Fruit fly (Drosophila melanogaster) whole organism, embryonic: ENCODE results near the gene CG43675.

Source experiments
- Blimp-1 ChIP-seq: fragments of 200-800 bp; sonication (Bioruptor generic); optimal IDR thresholded peaks from 3 replicates; lab custom pipeline; 2018; ENCODE audit warnings: missing biosample characterization, missing genetic modification characterization, mild to moderate bottlenecking, moderate library complexity, missing genetic modification reagents
- CG10209 ChIP-seq: fragments of 200-800 bp; sonication (Bioruptor generic); optimal IDR thresholded peaks from 3 replicates; lab custom pipeline; 2017; ENCODE audit warnings: missing biosample characterization, mild to moderate bottlenecking, missing genetic modification characterization, missing genetic modification reagents
- CG10274 ChIP-seq: fragments of 200-800 bp; sonication (Bioruptor generic); optimal IDR thresholded peaks from 3 replicates; lab custom pipeline; 2017; ENCODE audit warnings: missing biosample characterization, mild to moderate bottlenecking, missing genetic modification characterization
- CG10321 ChIP-seq: fragments of 200-800 bp; sonication (Bioruptor generic); IDR thresholded peaks from 2 replicates; pipeline ENCODE4 v1.3.6; 2022; ENCODE audit warnings: missing biosample characterization, missing genetic modification characterization
- CG10366 ChIP-seq: fragments of 200-800 bp; sonication (Bioruptor generic); IDR thresholded peaks from 2 replicates; pipeline ENCODE4 v1.3.6; 2022; ENCODE audit warnings: missing biosample characterization, missing genetic modification characterization
- CG12155 ChIP-seq: fragments of 200-800 bp; sonication (Bioruptor generic); optimal IDR thresholded peaks from 3 replicates; lab custom pipeline; 2016; ENCODE audit warnings: missing biosample characterization, missing genetic modification characterization
- CG13287 ChIP-seq: fragments of 200-800 bp; sonication (Bioruptor generic); IDR thresholded peaks from 2 replicates; pipeline ENCODE4 v1.3.6; 2022; ENCODE audit warnings: missing biosample characterization, missing genetic modification characterization; ENCODE audit not compliant: partially characterized antibody
- CG13424 ChIP-seq: fragments of 200-800 bp; sonication (Bioruptor generic); optimal IDR thresholded peaks from 2 replicates; lab custom pipeline; 2019; ENCODE audit warnings: missing biosample characterization, mild to moderate bottlenecking, missing genetic modification characterization, moderate library complexity
- CG13894 ChIP-seq: fragments of 200-800 bp; sonication (Bioruptor generic); optimal IDR thresholded peaks from 3 replicates; lab custom pipeline; 2018; ENCODE audit warnings: missing biosample characterization, mild to moderate bottlenecking, missing genetic modification characterization, moderate library complexity
- CG14667 ChIP-seq: fragments of 200-800 bp; sonication (Bioruptor generic); IDR thresholded peaks from 2 replicates; pipeline ENCODE4 v1.3.6; 2022; ENCODE audit warnings: missing biosample characterization, missing genetic modification characterization
- CG15479 ChIP-seq: fragments of 200-800 bp; sonication (Bioruptor generic); optimal IDR thresholded peaks from 3 replicates; lab custom pipeline; 2019; ENCODE audit warnings: missing biosample characterization, mild to moderate bottlenecking, missing genetic modification characterization, moderate library complexity
- CG15601 ChIP-seq: fragments of 200-800 bp; sonication (Bioruptor generic); optimal IDR thresholded peaks from 3 replicates; lab custom pipeline; 2019; ENCODE audit warnings: missing biosample characterization, mild to moderate bottlenecking, missing genetic modification characterization, moderate library complexity
- CG15696 ChIP-seq: fragments of 200-800 bp; sonication (Bioruptor generic); optimal IDR thresholded peaks from 2 replicates; lab custom pipeline; 2019; ENCODE audit warnings: missing biosample characterization, mild to moderate bottlenecking, missing genetic modification characterization, moderate library complexity
- CG16863 ChIP-seq: fragments of 200-800 bp; sonication (Bioruptor generic); optimal IDR thresholded peaks from 3 replicates; lab custom pipeline; 2016; ENCODE audit warnings: missing biosample characterization, missing genetic modification characterization
- CG2120 ChIP-seq: fragments of 200-800 bp; sonication (Bioruptor generic); optimal IDR thresholded peaks from 3 replicates; lab custom pipeline; 2016; ENCODE audit warnings: missing biosample characterization, missing genetic modification characterization
- CG2202 ChIP-seq: fragments of 200-800 bp; sonication (Bioruptor generic); optimal IDR thresholded peaks from 2 replicates; lab custom pipeline; 2018; ENCODE audit warnings: missing biosample characterization, mild to moderate bottlenecking, missing genetic modification characterization
- CG31365 ChIP-seq: fragments of 200-800 bp; sonication (Bioruptor generic); optimal IDR thresholded peaks from 2 replicates; lab custom pipeline; 2018; ENCODE audit warnings: missing biosample characterization, mild to moderate bottlenecking, missing genetic modification characterization
- CG34422 ChIP-seq: fragments of 200-800 bp; sonication (Bioruptor generic); IDR thresholded peaks from 3 replicates; pipeline ENCODE4 v1.3.6; 2022; ENCODE audit warnings: missing biosample characterization, missing genetic modification characterization
- CG6654 ChIP-seq: fragments of 200-800 bp; sonication (Bioruptor generic); optimal IDR thresholded peaks from 2 replicates; lab custom pipeline; 2017; ENCODE audit warnings: missing biosample characterization, mild to moderate bottlenecking, missing genetic modification characterization
- CG8089 ChIP-seq: fragments of 200-800 bp; sonication (Bioruptor generic); optimal IDR thresholded peaks from 3 replicates; lab custom pipeline; 2016; ENCODE audit warnings: missing biosample characterization, missing genetic modification characterization
- CG8765 ChIP-seq: fragments of 200-800 bp; sonication (Bioruptor generic); IDR thresholded peaks from 2 replicates; pipeline ENCODE4 v1.3.6; 2022; ENCODE audit warnings: missing biosample characterization, missing genetic modification characterization
- Dad ChIP-seq: fragments of 200-800 bp; sonication (Bioruptor generic); optimal IDR thresholded peaks from 3 replicates; lab custom pipeline; 2016; ENCODE audit warnings: missing biosample characterization, missing genetic modification characterization
- Max ChIP-seq: fragments of 200-800 bp; sonication (Bioruptor generic); optimal IDR thresholded peaks from 2 replicates; lab custom pipeline; 2016; ENCODE audit warnings: missing biosample characterization, mild to moderate bottlenecking, missing genetic modification characterization
- Meics ChIP-seq: fragments of 200-800 bp; sonication (Bioruptor generic); optimal IDR thresholded peaks from 2 replicates; lab custom pipeline; 2017; ENCODE audit warnings: missing biosample characterization, mild to moderate bottlenecking, missing genetic modification characterization
- NC2α ChIP-seq: fragments of 200-800 bp; sonication (Bioruptor generic); optimal IDR thresholded peaks from 2 replicates; lab custom pipeline; 2016; ENCODE audit warnings: missing biosample characterization, missing genetic modification characterization
- Nf-YB ChIP-seq: fragments of 200-800 bp; sonication (Bioruptor generic); optimal IDR thresholded peaks from 3 replicates; lab custom pipeline; 2019; ENCODE audit warnings: missing biosample characterization, mild to moderate bottlenecking, missing genetic modification characterization, moderate library complexity
- Oaz ChIP-seq: fragments of 200-800 bp; sonication (Bioruptor generic); IDR thresholded peaks from 2 replicates; pipeline ENCODE4 v1.3.6; 2022; ENCODE audit warnings: missing biosample characterization, missing genetic modification characterization
- Usf ChIP-seq: fragments of 200-800 bp; sonication (Bioruptor generic); optimal IDR thresholded peaks from 2 replicates; lab custom pipeline; 2017; ENCODE audit warnings: missing genotype, missing biosample characterization, missing genetic modification characterization
- YL-1 ChIP-seq: fragments of 200-800 bp; sonication (Bioruptor generic); optimal IDR thresholded peaks from 3 replicates; lab custom pipeline; 2017; ENCODE audit warnings: missing biosample characterization, mild to moderate bottlenecking, missing genetic modification characterization
- abd-A ChIP-seq: fragments of 200-800 bp; sonication (Bioruptor generic); optimal IDR thresholded peaks from 3 replicates; lab custom pipeline; 2019; ENCODE audit warnings: missing biosample characterization, mild to moderate bottlenecking, missing genetic modification characterization, moderate library complexity
- cad ChIP-seq: fragments of >200 bp; optimal IDR thresholded peaks from 2 replicates; lab custom pipeline; 2017; ENCODE audit warnings: missing biosample characterization, missing genetic modification characterization
- chn ChIP-seq: fragments of 200-800 bp; sonication (Bioruptor generic); optimal IDR thresholded peaks from 2 replicates; lab custom pipeline; 2016; ENCODE audit warnings: missing biosample characterization, missing genetic modification characterization
- da ChIP-seq: fragments of 200-800 bp; sonication (Bioruptor generic); optimal IDR thresholded peaks from 2 replicates; lab custom pipeline; 2016; ENCODE audit warnings: missing biosample characterization, missing genetic modification characterization
- en ChIP-seq: fragments of 200-800 bp; sonication (Bioruptor generic); optimal IDR thresholded peaks from 2 replicates; lab custom pipeline; 2016; ENCODE audit warnings: missing biosample characterization, missing genetic modification characterization
- fd96Cb ChIP-seq: fragments of 200-800 bp; sonication (Bioruptor generic); optimal IDR thresholded peaks from 2 replicates; lab custom pipeline; 2018; ENCODE audit warnings: missing biosample characterization, mild to moderate bottlenecking, missing genetic modification characterization, moderate library complexity
- gcm ChIP-seq: fragments of 200-800 bp; sonication (Bioruptor generic); optimal IDR thresholded peaks from 2 replicates; lab custom pipeline; 2019; ENCODE audit warnings: missing biosample characterization, mild to moderate bottlenecking, missing genetic modification characterization, moderate library complexity
- gfzf ChIP-seq: fragments of 200-800 bp; sonication (Bioruptor generic); optimal IDR thresholded peaks from 2 replicates; lab custom pipeline; 2016; ENCODE audit warnings: missing biosample characterization, mild to moderate bottlenecking, missing genetic modification characterization, moderate library complexity
- gro ChIP-seq: fragments of 200-800 bp; sonication (Bioruptor generic); optimal IDR thresholded peaks from 2 replicates; lab custom pipeline; 2016; ENCODE audit warnings: missing biosample characterization, missing genetic modification characterization
- jing ChIP-seq: fragments of 200-800 bp; sonication (Bioruptor generic); optimal IDR thresholded peaks from 2 replicates; lab custom pipeline; 2018; ENCODE audit warnings: missing biosample characterization, mild to moderate bottlenecking, missing genetic modification characterization
- kay ChIP-seq: fragments of 200-800 bp; sonication (Bioruptor generic); optimal IDR thresholded peaks from 2 replicates; lab custom pipeline; 2016; ENCODE audit warnings: missing biosample characterization, missing genetic modification characterization
- lov ChIP-seq, 2 experiments: fragments of 200-800 bp in 1 of 2; fragments of >200 bp in 1 of 2; sonication (Bioruptor generic) in 1 of 2; IDR thresholded peaks in 1 of 2; optimal IDR thresholded peaks in 1 of 2; 2 replicates in 1 of 2; 3 replicates in 1 of 2; pipeline versions ENCODE4 v1.3.6 to Lab custom; 2017 to 2022; ENCODE audit warnings: missing biosample characterization in 1 of 2, missing genetic modification characterization in 1 of 2
- maf-S ChIP-seq: fragments of 200-800 bp; sonication (Bioruptor generic); optimal IDR thresholded peaks from 2 replicates; lab custom pipeline; 2016; ENCODE audit warnings: missing biosample characterization, missing genetic modification characterization
- nom ChIP-seq: fragments of 200-800 bp; sonication (Bioruptor generic); optimal IDR thresholded peaks from 2 replicates; lab custom pipeline; 2017; ENCODE audit warnings: missing biosample characterization, missing genetic modification characterization, mild to moderate bottlenecking, moderate library complexity, missing genetic modification reagents
- onecut ChIP-seq: fragments of 200-800 bp; sonication (Bioruptor generic); IDR thresholded peaks from 2 replicates; pipeline ENCODE4 v1.3.6; 2022; ENCODE audit warnings: missing biosample characterization, missing genetic modification characterization
- pum ChIP-seq: fragments of 200-800 bp; sonication (Bioruptor generic); optimal IDR thresholded peaks from 2 replicates; lab custom pipeline; 2016; ENCODE audit warnings: missing biosample characterization, missing genetic modification characterization
- ranshi ChIP-seq: fragments of 200-800 bp; sonication (Bioruptor generic); IDR thresholded peaks from 2 replicates; pipeline ENCODE4 v1.3.6; 2022; ENCODE audit warnings: missing biosample characterization, missing genetic modification characterization
- tx ChIP-seq: fragments of 200-800 bp; sonication (Bioruptor generic); optimal IDR thresholded peaks from 2 replicates; lab custom pipeline; 2016; ENCODE audit warnings: missing biosample characterization, missing genetic modification characterization
- wek ChIP-seq: fragments of 200-800 bp; sonication (Bioruptor generic); optimal IDR thresholded peaks from 3 replicates; lab custom pipeline; 2018; ENCODE audit warnings: missing biosample characterization, mild to moderate bottlenecking, missing genetic modification characterization, moderate library complexity

Gene CG43675

dm6 chr3R:9340425-9341188, 14.7 kb upstream of the CG43675 start (continued):
- TF ChIP-seq CG15601 (tag; lab: Kevin White, UChicago), result peak; percentile 88
- peak; percentile 31 for TF ChIP-seq en (GFP tag; lab: Kevin White, UChicago)
- peak; percentile 93 for TF ChIP-seq CG10209 (GFP tag; lab: Kevin White, UChicago)
- TF ChIP-seq CG31365 (tag; lab: Kevin White, UChicago), result peak; percentile 29
- TF ChIP-seq CG15696 (tag; lab: Kevin White, UChicago), result peak; percentile 85
- peak; percentile 93 for TF ChIP-seq CG13424 (tag; lab: Kevin White, UChicago)
- TF ChIP-seq YL-1 (GFP tag; lab: Kevin White, UChicago), result peak; percentile 38
- no peak for TF ChIP-seq gfzf (GFP tag; lab: Kevin White, UChicago)
- no peak for TF ChIP-seq abd-A (tag; lab: Kevin White, UChicago)
- TF ChIP-seq CG13894 (tag; lab: Kevin White, UChicago), result peak; percentile 88
- TF ChIP-seq gro (GFP tag; lab: Kevin White, UChicago), result peak; percentile 38
- peak; percentile 59 for TF ChIP-seq jing (GFP tag; lab: Kevin White, UChicago)
- TF ChIP-seq Usf (GFP tag; lab: Kevin White, UChicago), result peak; percentile 83
- peak; percentile 90 for TF ChIP-seq fd96Cb
- peak; percentile 72 for TF ChIP-seq CG6654
- TF ChIP-seq CG10321 (GFP tag; lab: Robert Waterston, UW), result peak; percentile 67
- peak; percentile 72 for TF ChIP-seq chn (GFP tag; lab: Kevin White, UChicago)
- peak; percentile 85 for TF ChIP-seq CG10274 (GFP tag; lab: Kevin White, UChicago)
- TF ChIP-seq onecut (GFP tag; lab: Robert Waterston, UW), result peak; percentile 64
- peak; percentile 49 for TF ChIP-seq nom (GFP tag; lab: Kevin White, UChicago)
- peak; percentile 77 for TF ChIP-seq CG14667 (GFP tag; lab: Robert Waterston, UW)
- peak; percentile 21 for TF ChIP-seq CG15479 (GFP tag; lab: Kevin White, UChicago)
- TF ChIP-seq CG16863, result peak; percentile 68
- peak; percentile 63 for TF ChIP-seq Dad (GFP tag; lab: Kevin White, UChicago)
- TF ChIP-seq CG8089 (GFP tag; lab: Kevin White, UChicago), result peak; percentile 52
- TF ChIP-seq CG10366 (GFP tag; lab: Robert Waterston, UW), result peak; percentile 68
- TF ChIP-seq pum (GFP tag; lab: Kevin White, UChicago), result peak; percentile 55
- no peak for TF ChIP-seq lov (optimal IDR thresholded peaks at IDR 0.05; lab: Kevin White, UChicago)
- peak; percentile 76; the same call in 2 of the 3 replicates for TF ChIP-seq lov (GFP tag; IDR thresholded peaks at IDR 0.05; lab: Robert Waterston, UW)
- TF ChIP-seq tx (GFP tag; lab: Kevin White, UChicago), result peak; percentile 59
- no peak for TF ChIP-seq cad (GFP tag; lab: Kevin White, UChicago)
- peak; percentile 87 for TF ChIP-seq CG2120
- TF ChIP-seq CG2202 (tag; lab: Kevin White, UChicago), result peak; percentile 78
- peak; percentile 83 for TF ChIP-seq Max
- TF ChIP-seq CG12155 (GFP tag; lab: Kevin White, UChicago), result peak; percentile 82
- peak; percentile 70 for TF ChIP-seq maf-S
- peak; percentile 88 for TF ChIP-seq gcm
- no peak for TF ChIP-seq CG13287 (GFP tag; lab: Robert Waterston, UW)
- peak; percentile 82 for TF ChIP-seq Nf-YB (GFP tag; lab: Kevin White, UChicago)
- TF ChIP-seq kay (GFP tag; lab: Kevin White, UChicago), result peak; percentile 50
- TF ChIP-seq Oaz, result peak; percentile 68
- peak; percentile 45 for TF ChIP-seq wek (GFP tag; lab: Kevin White, UChicago)
- TF ChIP-seq Meics, result peak; percentile 95
- peak; percentile 80 for TF ChIP-seq CG34422
- TF ChIP-seq da, result peak; percentile 49
- TF ChIP-seq CG8765, result peak; percentile 40; the same call in 1 of the 2 replicates
- TF ChIP-seq ranshi, result 0 out of 2 replicates have a peak, but pooled peaks have one; percentile 71
- no peak for TF ChIP-seq NC2α
- TF ChIP-seq Blimp-1 (GFP tag; lab: Kevin White, UChicago), result peak; percentile 83
